Fruit fly (Drosophila melanogaster): ENCODE measurements around the gene CG46523.

Gene CG46523

DNA sequence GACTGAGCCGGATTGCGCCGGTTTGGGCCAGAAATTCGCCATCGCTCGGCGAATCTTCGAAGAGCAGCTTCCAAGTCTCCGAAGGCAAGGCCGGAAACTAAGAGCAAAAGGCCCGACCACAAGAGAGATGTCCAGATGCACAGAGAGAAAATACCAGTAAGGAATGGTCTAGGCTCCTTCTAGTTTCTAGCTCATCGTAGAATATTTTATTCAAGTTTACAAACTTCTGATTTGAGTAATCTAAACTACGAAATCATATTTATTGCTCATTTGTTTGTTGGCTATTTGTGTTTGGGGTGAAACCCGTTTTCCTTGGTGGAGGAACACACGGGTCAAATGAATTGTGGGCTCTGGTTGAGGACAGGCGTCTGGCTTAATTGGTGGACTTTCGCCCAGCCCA is 1.4 kb downstream of the CG46523 start:
- no peak for TF ChIP-seq noc (tag; optimal IDR thresholded peaks at IDR 0.05)

DNA sequence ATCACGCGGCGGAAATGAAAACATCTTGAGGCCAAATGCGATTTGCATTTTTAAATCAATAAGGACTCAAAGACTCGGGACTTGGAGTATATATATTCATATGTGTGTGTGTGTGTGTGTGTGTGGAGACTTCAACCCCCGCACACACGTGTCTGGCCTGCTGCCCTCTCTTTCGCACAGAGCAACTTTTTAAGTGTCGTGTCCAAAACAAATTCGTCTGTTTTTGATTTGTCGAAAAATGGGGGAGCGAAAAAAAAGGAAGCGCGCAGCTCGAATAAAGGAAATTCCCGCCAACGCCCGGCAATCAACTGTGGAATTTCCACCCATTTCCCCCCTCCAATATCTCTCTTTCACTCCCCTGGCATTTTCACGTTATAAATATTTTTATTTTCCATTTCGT is 9.9 kb downstream of the CG46523 start:
- no peak for TF ChIP-seq noc (tag; optimal IDR thresholded peaks at IDR 0.05)

DNA sequence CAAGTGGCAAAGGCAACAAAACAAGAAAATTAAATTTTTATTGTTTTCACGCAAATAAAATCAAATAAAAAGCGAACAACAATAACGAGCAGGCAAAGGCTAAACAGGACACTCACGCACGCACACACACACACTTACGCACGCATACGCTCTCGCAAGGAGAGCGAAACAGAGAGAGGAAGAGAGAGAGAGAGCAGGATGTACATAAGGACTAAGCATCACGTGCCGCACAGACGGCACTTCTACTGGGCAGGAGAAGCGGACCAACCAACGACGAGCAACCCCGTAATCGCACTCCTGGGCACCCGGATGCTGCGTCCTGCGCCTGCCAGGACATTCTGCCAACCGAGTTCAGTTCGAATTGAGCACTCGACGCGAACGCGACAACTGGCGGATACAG is 18.0 kb downstream of the CG46523 start, which contains the start of gene Dbx:
Gene Dbx (plus strand): TSS at position 365 of the 400 bp plus-strand sequence.
- no peak for TF ChIP-seq noc (tag; optimal IDR thresholded peaks at IDR 0.05)

DNA sequence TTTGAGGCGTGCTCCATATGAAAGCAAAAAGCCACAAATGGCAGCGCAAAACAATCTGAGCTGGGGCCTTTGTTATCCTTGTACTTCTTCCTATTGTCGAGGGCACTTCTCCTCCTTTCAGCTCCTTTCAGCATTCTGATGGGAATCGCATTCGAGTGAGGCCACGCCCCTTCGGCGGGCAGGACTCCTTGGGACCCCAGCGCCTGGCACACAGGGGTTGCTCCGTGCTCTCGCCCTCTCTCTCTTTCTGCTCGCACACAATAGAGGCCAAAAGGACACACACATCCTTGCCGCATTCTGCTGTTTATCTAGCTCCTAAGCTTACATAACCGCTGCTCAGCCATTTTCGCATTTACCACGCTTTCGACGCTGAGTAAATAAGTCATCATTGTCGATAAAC is 18.9 kb downstream of the CG46523 start:
- no peak for TF ChIP-seq noc (tag; optimal IDR thresholded peaks at IDR 0.05)

DNA sequence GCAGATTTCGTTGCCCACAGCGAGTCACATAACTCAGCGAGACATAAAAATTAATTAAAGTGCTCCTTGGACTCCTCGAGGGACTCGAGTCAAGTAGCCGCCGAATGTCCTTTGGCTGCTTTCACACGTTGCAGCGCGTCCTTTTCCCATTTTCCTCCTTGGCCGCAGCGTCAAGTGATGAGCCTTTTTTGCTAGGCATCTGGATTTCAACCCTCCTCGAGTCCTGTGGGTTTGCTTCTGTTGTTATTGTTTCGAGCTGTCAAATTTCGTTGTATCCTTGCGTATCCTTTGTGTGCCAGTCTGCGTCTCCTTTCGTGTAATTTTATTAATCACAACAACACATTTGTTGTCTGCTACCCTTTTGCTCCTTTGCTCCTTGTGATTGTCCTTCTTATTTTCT is 22.3 kb downstream of the CG46523 start:
- TF ChIP-seq noc (tag; optimal IDR thresholded peaks at IDR 0.05), result no peak

DNA sequence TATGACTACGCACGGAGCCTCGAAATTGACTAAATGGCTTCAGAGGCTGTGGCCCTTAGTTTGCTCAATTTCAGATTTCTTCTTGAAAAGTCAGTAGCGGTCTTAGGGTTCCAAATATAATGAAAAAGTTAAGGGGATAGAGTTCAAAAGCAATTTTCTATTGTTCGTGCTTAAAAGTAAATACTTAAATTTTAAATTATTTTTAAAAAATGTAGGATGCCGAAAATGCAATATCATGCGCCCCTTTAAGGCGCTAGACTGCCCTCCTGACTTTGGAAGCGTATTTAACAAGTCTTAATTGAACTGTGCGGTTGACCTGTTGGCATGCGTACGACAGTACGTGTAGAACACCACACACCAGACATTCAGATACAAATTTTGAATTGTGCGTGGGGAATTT is 24.2 kb downstream of the CG46523 start:
- no peak for TF ChIP-seq noc (tag; optimal IDR thresholded peaks at IDR 0.05)

DNA sequence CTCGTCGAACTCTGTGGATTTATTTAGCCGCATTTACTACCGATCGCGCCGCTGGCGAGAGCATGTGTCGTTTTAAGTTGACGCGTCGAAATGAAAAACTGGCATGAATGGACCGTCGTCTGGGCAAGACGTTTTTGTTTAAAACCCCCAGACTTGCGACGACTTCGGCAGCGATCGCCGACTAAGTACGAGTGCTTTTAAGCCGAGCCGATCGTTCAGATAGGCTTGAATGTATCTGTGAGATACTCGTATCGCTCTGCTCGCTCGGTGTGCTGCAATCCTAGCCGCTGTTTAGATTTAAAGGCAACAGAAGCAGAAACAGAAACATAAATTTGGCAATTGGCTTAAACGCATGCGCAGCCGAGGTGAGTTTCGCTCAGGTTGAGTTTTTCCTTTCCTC is 28.8 kb downstream of the CG46523 start, which contains the start of gene dsb:
Gene dsb (minus strand): TSS at position 91 of the 400 bp plus-strand sequence.
- no peak for TF ChIP-seq noc (tag; optimal IDR thresholded peaks at IDR 0.05)

DNA sequence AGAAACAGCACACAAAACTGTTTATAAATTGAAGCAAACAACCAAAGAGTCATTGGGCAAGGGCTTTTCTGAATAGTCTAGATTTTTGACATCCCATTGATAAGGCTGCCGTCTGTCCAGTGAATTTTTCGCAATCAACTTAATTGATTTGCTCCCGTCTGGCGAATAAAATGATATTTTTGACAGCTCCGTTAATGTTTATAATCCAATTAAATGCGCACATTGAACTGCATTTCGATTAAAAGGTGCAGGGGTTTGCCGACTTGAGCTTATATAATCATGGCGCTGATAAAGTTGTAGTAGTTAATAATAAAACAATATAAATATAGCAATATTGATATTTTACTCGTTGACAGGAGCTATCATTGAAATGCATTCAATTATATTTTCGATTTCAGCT is 29.9 kb downstream of the CG46523 start:
- TF ChIP-seq noc (tag; optimal IDR thresholded peaks at IDR 0.05), result no peak

DNA sequence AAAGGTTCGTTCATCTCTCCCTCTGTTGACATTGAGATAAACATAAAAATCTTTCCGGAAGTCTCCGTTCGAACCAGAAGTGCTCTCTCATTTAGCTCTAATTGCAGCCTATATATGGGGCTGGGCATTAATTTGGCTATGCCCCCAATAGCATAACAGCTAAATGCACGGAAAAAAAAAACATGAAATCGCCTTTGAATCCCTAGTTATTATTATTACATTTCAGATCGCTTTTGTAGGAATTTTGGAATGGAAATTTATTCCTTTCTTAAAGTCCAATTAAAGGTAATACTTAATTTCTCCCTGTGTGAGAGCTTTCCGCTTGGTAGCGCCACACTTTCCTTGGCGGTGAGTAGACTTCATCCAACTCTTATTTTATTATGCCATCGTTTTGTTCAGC is 32.7 kb downstream of the CG46523 start:
- TF ChIP-seq noc (tag; optimal IDR thresholded peaks at IDR 0.05), result no peak

DNA sequence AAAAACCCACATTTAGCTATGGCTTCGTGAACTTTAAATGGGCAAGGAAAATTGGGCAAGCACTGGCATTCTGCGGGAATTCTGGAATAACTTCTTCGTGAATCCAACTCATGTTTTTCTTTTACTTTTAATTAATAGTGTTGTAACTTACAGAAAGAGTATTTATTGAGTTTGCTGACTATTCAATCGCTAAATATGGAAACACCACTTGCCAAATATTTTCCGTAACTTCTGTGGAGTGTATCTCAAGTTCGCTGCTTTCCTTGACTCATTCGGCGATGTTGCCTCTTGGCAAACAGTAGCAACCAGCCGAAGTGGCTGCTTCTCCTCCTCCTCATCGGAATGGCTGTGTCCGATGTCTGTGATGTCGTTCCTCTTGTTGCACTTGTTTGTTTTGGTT is 33.6 kb downstream of the CG46523 start:
- no peak for TF ChIP-seq noc (tag; optimal IDR thresholded peaks at IDR 0.05)

DNA sequence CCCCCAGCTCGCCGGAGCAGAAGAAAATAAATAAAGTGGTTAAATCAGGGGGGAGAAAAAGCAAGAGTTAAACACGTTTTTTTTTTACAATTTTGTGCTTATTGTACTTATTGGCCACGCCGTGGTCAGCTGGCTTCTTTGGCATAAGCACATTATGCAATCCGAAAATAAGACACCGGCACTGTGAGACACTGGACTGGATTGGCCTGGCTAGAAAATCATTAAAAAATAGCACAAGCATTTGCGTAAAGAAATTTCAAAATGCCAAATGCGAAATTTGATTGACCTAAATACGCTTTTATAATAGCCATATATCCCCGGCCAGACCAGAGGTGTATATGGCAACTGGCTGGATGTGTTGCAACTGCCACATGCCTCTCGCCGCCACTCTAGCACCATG is 34.5 kb downstream of the CG46523 start:
- TF ChIP-seq noc (tag; optimal IDR thresholded peaks at IDR 0.05), result no peak

DNA sequence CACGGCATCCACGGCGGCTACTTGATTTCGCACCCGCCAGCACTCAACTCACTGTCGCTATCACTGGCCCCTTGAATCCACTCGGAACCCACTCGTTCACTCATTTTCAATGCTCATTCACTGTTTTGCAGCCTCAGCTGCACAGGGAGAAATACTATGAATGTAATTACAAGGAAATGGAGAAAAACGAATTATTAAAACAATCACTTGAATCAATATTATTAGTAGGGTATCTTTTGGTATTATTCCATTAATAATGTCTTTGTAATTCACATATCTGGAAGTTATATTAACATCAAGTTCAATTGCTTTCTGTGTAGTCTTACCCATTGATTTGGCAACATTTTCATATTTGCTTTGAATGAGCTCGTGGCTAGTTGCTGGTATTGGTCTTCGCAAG is 38.3 kb downstream of the CG46523 start:
- no peak for TF ChIP-seq noc (tag; optimal IDR thresholded peaks at IDR 0.05)

DNA sequence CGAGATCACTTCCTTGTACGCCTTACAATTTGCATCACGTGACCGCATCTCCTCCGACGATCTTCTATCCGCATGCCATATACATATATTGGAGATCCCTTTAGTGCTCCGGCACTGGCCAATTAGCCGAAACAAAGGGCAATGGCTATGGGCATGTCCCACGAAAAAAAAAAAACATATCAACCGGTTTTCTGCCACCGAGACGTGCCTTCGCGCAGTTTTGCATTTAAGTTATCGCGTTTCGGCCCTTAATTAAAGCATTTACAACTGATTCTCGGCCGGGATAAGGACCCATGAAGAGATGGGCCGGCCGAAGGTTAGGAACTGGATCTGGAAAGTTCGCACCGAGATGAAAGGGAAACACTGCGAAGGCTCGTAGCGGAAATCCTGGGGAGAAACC is 39.3 kb downstream of the CG46523 start:
- no peak for TF ChIP-seq noc (tag; optimal IDR thresholded peaks at IDR 0.05)

DNA sequence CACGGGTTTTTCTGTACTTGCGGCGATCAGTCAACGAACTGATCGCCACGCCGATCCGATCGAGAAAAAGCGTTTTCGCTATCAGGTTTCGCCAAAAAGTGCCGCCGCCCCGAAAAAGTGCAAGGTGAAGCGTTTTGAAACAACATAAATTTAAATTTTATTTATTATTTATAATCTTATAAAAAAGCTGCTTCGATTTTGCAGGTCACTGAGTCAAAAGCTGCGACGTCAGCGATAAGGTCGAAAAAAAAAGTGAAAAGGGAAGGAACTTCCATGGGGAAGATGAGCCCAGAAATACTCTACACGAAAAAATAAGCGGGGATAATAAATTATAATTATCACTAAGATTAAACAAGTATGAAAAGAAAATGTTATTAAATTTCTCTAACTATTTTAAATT is 41.2 kb downstream of the CG46523 start:
- TF ChIP-seq noc (tag; optimal IDR thresholded peaks at IDR 0.05), result no peak

DNA sequence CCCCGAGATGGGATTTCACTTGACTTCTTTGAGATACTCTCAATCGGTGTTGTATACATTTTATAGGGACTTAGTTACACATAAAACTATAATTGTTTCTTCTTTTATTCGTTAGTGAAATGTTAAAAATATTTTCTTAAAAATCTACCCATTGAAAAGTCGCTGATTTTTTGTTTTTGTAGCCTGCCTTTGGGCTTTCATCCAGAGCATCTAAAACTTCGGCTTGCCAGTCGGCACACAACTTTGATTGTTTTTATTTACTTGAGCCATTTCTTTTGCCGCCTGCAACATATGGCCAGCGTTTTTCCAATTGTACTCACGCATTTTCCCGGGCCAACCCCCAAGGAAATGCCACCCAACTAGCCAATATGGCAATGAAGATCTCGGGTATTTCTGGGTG is 47.0 kb downstream of the CG46523 start:
- TF ChIP-seq noc (tag; optimal IDR thresholded peaks at IDR 0.05), result no peak

DNA sequence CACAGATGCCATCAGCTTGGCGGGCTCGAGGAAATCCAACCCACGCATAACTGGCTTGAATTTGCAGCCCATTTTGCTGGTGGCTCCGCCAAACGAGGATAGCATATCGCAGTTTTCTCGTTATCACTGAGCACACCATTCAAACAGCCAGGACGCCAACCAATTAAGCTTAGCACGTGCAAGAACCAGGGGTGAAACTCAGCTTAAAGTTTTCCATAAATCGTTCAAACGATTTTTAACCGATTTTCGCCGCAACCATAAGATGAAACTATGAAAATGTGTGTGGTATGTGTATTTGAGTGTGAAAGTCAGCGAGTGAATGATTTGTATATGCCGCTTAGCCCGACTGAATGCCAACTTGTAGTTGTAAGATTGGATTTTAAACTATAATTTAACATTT is 48.0 kb downstream of the CG46523 start:
- no peak for TF ChIP-seq noc (tag; optimal IDR thresholded peaks at IDR 0.05)

DNA sequence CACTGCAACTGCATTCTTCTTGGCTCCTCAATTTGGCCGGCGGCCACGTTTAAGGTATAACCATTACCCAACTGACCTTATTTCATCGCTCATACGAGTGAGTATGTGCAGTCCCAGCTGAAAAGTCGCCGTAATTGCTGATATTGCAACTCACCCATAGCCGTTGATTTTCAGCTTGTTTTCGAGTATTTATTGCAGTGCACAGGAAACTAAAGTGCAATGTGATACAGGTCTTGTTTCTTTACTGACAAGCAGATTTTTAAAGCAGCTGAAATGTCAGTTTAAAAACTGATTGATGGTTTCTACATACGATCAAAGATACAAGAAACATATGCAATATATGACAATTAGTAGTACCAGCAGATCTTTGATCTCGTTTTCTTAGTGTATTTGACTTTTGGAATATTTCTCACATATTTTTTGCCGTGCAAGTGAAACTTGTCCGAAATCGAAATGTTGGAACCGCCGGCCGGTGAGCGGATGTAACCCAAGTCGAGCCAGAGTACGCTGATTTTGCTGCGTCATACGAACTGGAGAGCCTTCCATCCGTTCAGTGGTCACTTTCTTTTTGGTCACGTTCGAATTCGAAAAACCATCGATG is 50.9 kb downstream of the CG46523 start:
- TF ChIP-seq noc (tag; optimal IDR thresholded peaks at IDR 0.05), result no peak

DNA sequence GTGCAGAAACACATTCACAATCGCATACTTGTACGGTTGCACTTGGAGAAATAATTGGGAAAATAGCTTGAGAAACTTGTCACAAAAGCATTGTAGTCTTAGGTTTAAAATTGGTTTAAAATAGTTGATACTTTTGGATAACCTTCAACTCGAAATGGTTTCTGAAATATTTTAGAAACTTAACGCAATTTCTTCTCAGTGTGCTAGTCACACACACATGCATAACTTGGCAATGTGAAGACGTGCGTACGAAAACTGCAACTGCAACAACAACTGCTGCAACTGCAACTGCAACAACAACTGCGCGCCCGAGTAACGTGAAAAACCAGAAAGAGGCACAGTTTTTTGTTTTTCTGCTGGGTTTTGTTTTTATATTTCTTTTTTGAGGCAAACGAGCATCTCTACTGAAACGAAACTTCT is 52.8 kb downstream of the CG46523 start:
- no peak for TF ChIP-seq noc (tag; optimal IDR thresholded peaks at IDR 0.05)
